Worm (Caenorhabditis elegans) whole organism, L2 larva: ENCODE measurements around the gene F57F5.3.

Experiments used
- C34F6.9 ChIP-seq: fragments of 150-350 bp; optimal IDR thresholded peaks from 2 replicates; lab custom pipeline; 2014; ENCODE audit warnings: missing biosample characterization, missing genetic modification characterization
- F13H6.1 ChIP-seq: sonication (generic microtip); optimal IDR thresholded peaks from 2 replicates; lab custom pipeline; 2016; ENCODE audit warnings: missing genetic modification characterization, missing compliant biosample characterization
- R02D3.7 ChIP-seq: fragments of 150-350 bp; optimal IDR thresholded peaks from 2 replicates; lab custom pipeline; 2014; ENCODE audit warnings: missing biosample characterization, missing genetic modification characterization
- ZK546.5 ChIP-seq: sonication (generic microtip); optimal IDR thresholded peaks from 2 replicates; lab custom pipeline; 2017; ENCODE audit warnings: missing biosample characterization, missing genetic modification characterization
- alr-1 ChIP-seq: fragments of 150-350 bp; optimal IDR thresholded peaks from 2 replicates; lab custom pipeline; 2014; ENCODE audit warnings: missing biosample characterization, missing genetic modification characterization
- aly-2 ChIP-seq: fragments of 150-350 bp; optimal IDR thresholded peaks from 2 replicates; lab custom pipeline; 2014; ENCODE audit warnings: missing biosample characterization, missing genetic modification characterization
- ama-1 ChIP-seq: fragments of 150-350 bp; optimal IDR thresholded peaks from 2 replicates; lab custom pipeline; 2018; ENCODE audit warnings: inconsistent platforms
- blmp-1 ChIP-seq: sonication (generic microtip); optimal IDR thresholded peaks from 2 replicates; lab custom pipeline; 2017; ENCODE audit warnings: missing genetic modification characterization, mild to moderate bottlenecking, missing compliant biosample characterization, antibody characterized with exemption, moderate library complexity; ENCODE audit not compliant: insufficient read depth
- ceh-16 ChIP-seq: fragments of 150-350 bp; optimal IDR thresholded peaks from 2 replicates; lab custom pipeline; 2014; ENCODE audit warnings: missing biosample characterization, missing genetic modification characterization
- ceh-82 ChIP-seq: fragments of 150-350 bp; optimal IDR thresholded peaks from 2 replicates; lab custom pipeline; 2014; ENCODE audit warnings: missing biosample characterization, missing genetic modification characterization
- crh-2 ChIP-seq: sonication (generic microtip); optimal IDR thresholded peaks from 2 replicates; lab custom pipeline; 2017; ENCODE audit warnings: missing biosample characterization, missing genetic modification characterization
- elt-1 ChIP-seq: fragments of 150-350 bp; optimal IDR thresholded peaks from 2 replicates; lab custom pipeline; 2014; ENCODE audit warnings: missing biosample characterization, missing genetic modification characterization
- elt-3 ChIP-seq: sonication (generic microtip); optimal IDR thresholded peaks from 2 replicates; lab custom pipeline; 2017; ENCODE audit warnings: missing biosample characterization, missing genetic modification characterization
- fos-1 ChIP-seq: fragments of 150-350 bp; optimal IDR thresholded peaks from 2 replicates; lab custom pipeline; 2014; ENCODE audit warnings: missing biosample characterization, missing genetic modification characterization
- gmeb-1 ChIP-seq: fragments of 150-350 bp; optimal IDR thresholded peaks from 2 replicates; lab custom pipeline; 2014; ENCODE audit warnings: missing biosample characterization, missing genetic modification characterization
- lin-11 ChIP-seq: fragments of 150-350 bp; sonication (generic microtip); optimal IDR thresholded peaks from 2 replicates; lab custom pipeline; 2014; ENCODE audit warnings: missing biosample characterization, missing genetic modification characterization, inconsistent platforms, mixed read lengths
- lin-13 ChIP-seq: fragments of 150-350 bp; optimal IDR thresholded peaks from 2 replicates; lab custom pipeline; 2014; ENCODE audit warnings: missing biosample characterization, missing genetic modification reagents, missing genetic modification characterization
- lin-39 ChIP-seq: fragments of 150-350 bp; optimal IDR thresholded peaks from 2 replicates; lab custom pipeline; 2014; ENCODE audit warnings: missing biosample characterization, missing genetic modification reagents, missing genetic modification characterization
- lsy-2 ChIP-seq, 2 experiments: fragments of 150-350 bp in 1 of 2; sonication (generic microtip) in 1 of 2; optimal IDR thresholded peaks; 2 replicates each; lab custom pipeline; 2014 to 2017; ENCODE audit warnings: missing biosample characterization in 2 of 2, missing genetic modification characterization in 2 of 2
- mab-5 ChIP-seq: fragments of 150-350 bp; optimal IDR thresholded peaks from 2 replicates; lab custom pipeline; 2014; ENCODE audit warnings: missing biosample characterization, missing genetic modification characterization
- mbf-1 ChIP-seq: sonication (generic microtip); optimal IDR thresholded peaks from 2 replicates; lab custom pipeline; 2017; ENCODE audit warnings: missing biosample characterization, missing genetic modification characterization
- mdl-1 ChIP-seq, 2 experiments: fragments of 150-350 bp in 1 of 2; sonication (generic microtip) in 1 of 2; optimal IDR thresholded peaks; 2 replicates each; lab custom pipeline; 2017; ENCODE audit warnings: missing biosample characterization in 2 of 2, missing genetic modification characterization in 2 of 2
- nhr-10 ChIP-seq: sonication (generic microtip); optimal IDR thresholded peaks from 2 replicates; lab custom pipeline; 2017; ENCODE audit warnings: missing biosample characterization, missing genetic modification characterization
- nhr-11 ChIP-seq: fragments of 150-350 bp; optimal IDR thresholded peaks from 2 replicates; lab custom pipeline; 2014; ENCODE audit warnings: missing biosample characterization, missing genetic modification characterization
- nhr-12 ChIP-seq: fragments of 150-350 bp; optimal IDR thresholded peaks from 2 replicates; lab custom pipeline; 2014; ENCODE audit warnings: missing biosample characterization, missing genetic modification characterization
- nhr-129 ChIP-seq: fragments of 150-350 bp; optimal IDR thresholded peaks from 2 replicates; lab custom pipeline; 2014; ENCODE audit warnings: missing biosample characterization, missing genetic modification characterization
- nhr-21 ChIP-seq: fragments of 150-350 bp; optimal IDR thresholded peaks from 2 replicates; lab custom pipeline; 2014; ENCODE audit warnings: missing biosample characterization, missing genetic modification characterization
- nhr-23 ChIP-seq: fragments of 150-350 bp; optimal IDR thresholded peaks from 2 replicates; lab custom pipeline; 2014; ENCODE audit warnings: missing biosample characterization, missing genetic modification reagents, missing genetic modification characterization
- nhr-237 ChIP-seq: fragments of 150-350 bp; optimal IDR thresholded peaks from 2 replicates; lab custom pipeline; 2014; ENCODE audit warnings: missing biosample characterization, missing genetic modification characterization
- nhr-25 ChIP-seq: fragments of 150-350 bp; sonication (generic microtip); optimal IDR thresholded peaks from 3 replicates; lab custom pipeline; 2014; ENCODE audit warnings: missing biosample characterization, missing genetic modification characterization
- nhr-6 ChIP-seq: fragments of 150-350 bp; optimal IDR thresholded peaks from 2 replicates; lab custom pipeline; 2014; ENCODE audit warnings: missing biosample characterization, missing genetic modification characterization
- nhr-77 ChIP-seq: fragments of 150-350 bp; optimal IDR thresholded peaks from 2 replicates; lab custom pipeline; 2014; ENCODE audit warnings: missing biosample characterization, missing genetic modification characterization
- sem-4 ChIP-seq: fragments of 150-350 bp; optimal IDR thresholded peaks from 2 replicates; lab custom pipeline; 2014; ENCODE audit warnings: missing biosample characterization, missing genetic modification reagents, missing genetic modification characterization
- skn-1 ChIP-seq: sonication (generic microtip); optimal IDR thresholded peaks from 2 replicates; lab custom pipeline; 2017; ENCODE audit warnings: missing biosample characterization, missing genetic modification characterization
- sma-3 ChIP-seq: sonication (generic microtip); optimal IDR thresholded peaks from 2 replicates; lab custom pipeline; 2016; ENCODE audit warnings: missing genetic modification reagents, missing genetic modification characterization, missing compliant biosample characterization
- sma-9 ChIP-seq, 2 experiments: fragments of 150-350 bp in 1 of 2; sonication (generic microtip) in 1 of 2; optimal IDR thresholded peaks; 2 replicates each; lab custom pipeline; 2014 to 2016; ENCODE audit warnings: missing genetic modification characterization in 2 of 2, mild to moderate bottlenecking in 1 of 2, missing biosample characterization in 1 of 2, missing compliant biosample characterization in 1 of 2, missing genetic modification reagents in 1 of 2, moderate library complexity in 1 of 2
- snpc-4 ChIP-seq: fragments of 150-350 bp; optimal IDR thresholded peaks from 2 replicates; lab custom pipeline; 2014; ENCODE audit warnings: missing biosample characterization, missing genetic modification characterization
- unc-39 ChIP-seq: fragments of 150-350 bp; optimal IDR thresholded peaks from 2 replicates; lab custom pipeline; 2014; ENCODE audit warnings: missing biosample characterization, missing genetic modification characterization
- unc-55 ChIP-seq: fragments of 150-350 bp; sonication (generic microtip); optimal IDR thresholded peaks from 3 replicates; lab custom pipeline; 2014; ENCODE audit warnings: missing biosample characterization, missing genetic modification reagents, missing genetic modification characterization
- unc-62 ChIP-seq: fragments of 150-350 bp; optimal IDR thresholded peaks from 2 replicates; lab custom pipeline; 2014; ENCODE audit warnings: missing biosample characterization, missing genetic modification reagents, missing genetic modification characterization
- zag-1 ChIP-seq: fragments of 150-350 bp; optimal IDR thresholded peaks from 2 replicates; lab custom pipeline; 2014; ENCODE audit warnings: missing biosample characterization, missing genetic modification characterization
- ztf-1 ChIP-seq: fragments of 200-800 bp; sonication (Bioruptor generic); conservative IDR thresholded peaks from 2 replicates; pipeline ENCODE4 v1.3.6; 2022; ENCODE audit warnings: missing genetic modification characterization, missing compliant biosample characterization
- ztf-11 ChIP-seq: sonication (generic microtip); optimal IDR thresholded peaks from 2 replicates; lab custom pipeline; 2017; ENCODE audit warnings: missing biosample characterization, missing genetic modification characterization
- ztf-4 ChIP-seq: fragments of 150-350 bp; optimal IDR thresholded peaks from 2 replicates; lab custom pipeline; 2014; ENCODE audit warnings: missing biosample characterization, missing genetic modification characterization

F57F5.3 gene

ce11 chrV:12004501-12004940, 1.9 kb downstream of the F57F5.3 start:
- no peak for TF ChIP-seq nhr-21 (tag; lab: Kevin White, UChicago)
- no peak for TF ChIP-seq nhr-10
- TF ChIP-seq elt-3 (tag; lab: Kevin White, UChicago), result no peak
- no peak for TF ChIP-seq elt-1 (tag; lab: Kevin White, UChicago)
- no peak for TF ChIP-seq nhr-6 (tag; lab: Kevin White, UChicago)
- TF ChIP-seq snpc-4 (tag; lab: Kevin White, UChicago), result no peak
- TF ChIP-seq ceh-82 (tag; lab: Kevin White, UChicago), result no peak
- TF ChIP-seq F13H6.1 (tag; lab: Kevin White, UChicago), result no peak
- no peak for TF ChIP-seq nhr-11
- no peak for TF ChIP-seq nhr-25 (tag; lab: Kevin White, UChicago)
- no peak for TF ChIP-seq nhr-23 (tag; lab: Kevin White, UChicago)
- no peak for TF ChIP-seq nhr-12
- peak; percentile 16 for TF ChIP-seq fos-1 (tag; lab: Kevin White, UChicago)
- TF ChIP-seq unc-39, result no peak
- TF ChIP-seq lsy-2 (tag; optimal IDR thresholded peaks at IDR 0.05; lab: Kevin White, UChicago), result no peak
- no peak for TF ChIP-seq mab-5
- TF ChIP-seq lin-39, result no peak
- TF ChIP-seq unc-62 (GFP tag; lab: Kevin White, UChicago), result no peak
- no peak for TF ChIP-seq ztf-11 (tag; lab: Kevin White, UChicago)
- TF ChIP-seq gmeb-1 (tag; lab: Kevin White, UChicago), result peak; percentile 9
- TF ChIP-seq ceh-16, result no peak
- no peak for TF ChIP-seq nhr-237 (tag; lab: Kevin White, UChicago)
- TF ChIP-seq nhr-129 (tag; lab: Kevin White, UChicago), result no peak
- peak; percentile 38 for TF ChIP-seq crh-2
- no peak for TF ChIP-seq C34F6.9 (tag; lab: Kevin White, UChicago)
- TF ChIP-seq ztf-4, result no peak
- peak; percentile 38 for TF ChIP-seq lin-13 (GFP tag; lab: Kevin White, UChicago)
- TF ChIP-seq alr-1 (tag; lab: Kevin White, UChicago), result no peak
- TF ChIP-seq nhr-77, result no peak
- no peak for TF ChIP-seq aly-2
- TF ChIP-seq unc-55, result no peak
- no peak for TF ChIP-seq ztf-1 (GFP tag; lab: Robert Waterston, UW)

ce11 chrV:12002866-12003485, 3.4 kb downstream of the F57F5.3 start, which contains the start of gene cpr-9:
cpr-9 (plus strand) TSS chrV:12003053.
- no peak for TF ChIP-seq nhr-77
- TF ChIP-seq mdl-1 (tag; optimal IDR thresholded peaks at IDR 0.05; lab: Kevin White, UChicago), result peak in 1 of 2 experiments; percentile 19
- TF ChIP-seq unc-39, result no peak
- no peak for TF ChIP-seq mab-5
- TF ChIP-seq elt-1 (tag; lab: Kevin White, UChicago), result no peak
- peak; percentile 52 for TF ChIP-seq sma-9 (GFP tag; optimal IDR thresholded peaks at IDR 0.05; lab: Kevin White, UChicago)
- TF ChIP-seq sma-9 (tag; optimal IDR thresholded peaks at IDR 0.05; lab: Kevin White, UChicago), result no peak
- no peak for TF ChIP-seq blmp-1
- no peak for TF ChIP-seq nhr-6 (tag; lab: Kevin White, UChicago)
- no peak for TF ChIP-seq elt-3 (tag; lab: Kevin White, UChicago)
- peak; percentile 37 for TF ChIP-seq crh-2
- no peak for TF ChIP-seq ZK546.5 (tag; lab: Kevin White, UChicago)
- no peak for TF ChIP-seq nhr-25 (tag; lab: Kevin White, UChicago)
- peak; percentile 34 for TF ChIP-seq gmeb-1 (tag; lab: Kevin White, UChicago)
- TF ChIP-seq nhr-129 (tag; lab: Kevin White, UChicago), result no peak
- TF ChIP-seq nhr-237 (tag; lab: Kevin White, UChicago), result no peak
- TF ChIP-seq mbf-1 (tag; lab: Kevin White, UChicago), result no peak
- TF ChIP-seq lin-11 (tag; lab: Kevin White, UChicago), result no peak
- TF ChIP-seq lin-13 (GFP tag; lab: Kevin White, UChicago), result no peak
- TF ChIP-seq nhr-10, result no peak
- TF ChIP-seq ceh-82 (tag; lab: Kevin White, UChicago), result no peak
- TF ChIP-seq fos-1 (tag; lab: Kevin White, UChicago), result peak; percentile 46
- TF ChIP-seq zag-1 (tag; lab: Kevin White, UChicago), result no peak
- no peak for TF ChIP-seq aly-2
- no peak for TF ChIP-seq sem-4 (tag; lab: Kevin White, UChicago)
- TF ChIP-seq F13H6.1 (tag; lab: Kevin White, UChicago), result no peak
- no peak for TF ChIP-seq lin-39
- TF ChIP-seq sma-3 (GFP tag; lab: Kevin White, UChicago), result no peak
- no peak for TF ChIP-seq unc-55
- TF ChIP-seq C34F6.9 (tag; lab: Kevin White, UChicago), result no peak
- TF ChIP-seq ama-1, result no peak
- TF ChIP-seq nhr-21 (tag; lab: Kevin White, UChicago), result no peak
- no peak for TF ChIP-seq nhr-12
- TF ChIP-seq nhr-23 (tag; lab: Kevin White, UChicago), result no peak
- no peak for TF ChIP-seq alr-1 (tag; lab: Kevin White, UChicago)
- no peak for TF ChIP-seq ztf-11 (tag; lab: Kevin White, UChicago)
- TF ChIP-seq ztf-4, result no peak
- no peak for TF ChIP-seq skn-1
- no peak for TF ChIP-seq R02D3.7 (tag; lab: Kevin White, UChicago)
- TF ChIP-seq, all 48 proteins: peak for 5
